Worm (Caenorhabditis elegans): ENCODE results near the gene clec-52.

DNA sequence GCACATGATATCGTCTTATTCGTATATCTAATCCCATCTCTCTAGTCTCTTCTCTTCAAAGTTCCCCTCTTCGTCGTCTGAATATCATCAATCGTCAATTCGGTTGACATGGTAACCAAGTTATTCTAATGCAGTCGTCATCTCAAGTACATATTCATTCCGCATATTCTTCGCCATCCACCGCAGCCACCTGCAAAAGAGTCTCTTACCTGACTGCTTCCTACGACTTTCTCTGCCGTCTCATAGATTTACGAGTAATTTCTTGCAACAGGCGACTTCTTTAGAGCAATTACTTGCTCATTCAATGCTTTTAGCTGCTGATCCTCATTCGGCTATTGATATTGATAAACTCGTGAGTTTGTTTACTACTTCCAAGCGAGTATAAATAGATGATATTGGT is 41.1 kb downstream of the clec-52 start:
- no peak for TF ChIP-seq cog-1 (tag; optimal IDR thresholded peaks at IDR 0.05)
- TF ChIP-seq tab-1 (GFP tag; IDR thresholded peaks at IDR 0.05): no peak
- TF ChIP-seq T22C8.4 (GFP tag; IDR thresholded peaks at IDR 0.05): no peak
- TF ChIP-seq ztf-29 (GFP tag; IDR thresholded peaks at IDR 0.05): no peak
- no peak for TF ChIP-seq ref-1 (GFP tag; conservative IDR thresholded peaks at IDR 0.05)
- TF ChIP-seq flt-1 (GFP tag; IDR thresholded peaks at IDR 0.05): no peak
